Worm (Caenorhabditis elegans) whole organism, young adult: Measurements from ENCODE around the gene K08C7.4.

Experiments used
- C17E4.6 ChIP-seq: fragments of 200-800 bp; sonication (Bioruptor generic); IDR thresholded peaks from 2 replicates; pipeline ENCODE4 v1.3.6; 2022; ENCODE audit warnings: missing genetic modification reagents, missing genetic modification characterization, missing compliant biosample characterization
- K11D2.4 ChIP-seq: fragments of 200-800 bp; sonication (Bioruptor generic); IDR thresholded peaks from 2 replicates; pipeline ENCODE4 v1.3.6; 2022; ENCODE audit warnings: missing genetic modification reagents, missing genetic modification characterization, missing compliant biosample characterization
- Y53G8AR.9 ChIP-seq: fragments of 200-800 bp; sonication (Bioruptor generic); conservative IDR thresholded peaks from 2 replicates; pipeline ENCODE4 v1.3.6; 2022; ENCODE audit warnings: missing genetic modification reagents, missing genetic modification characterization, missing compliant biosample characterization
- akir-1 ChIP-seq: fragments of 200-800 bp; sonication (Bioruptor generic); optimal IDR thresholded peaks from 2 replicates; lab custom pipeline; 2018; ENCODE audit warnings: mild to moderate bottlenecking, missing genetic modification characterization, moderate library complexity, missing compliant biosample characterization
- aptf-2 ChIP-seq: fragments of 200-800 bp; sonication (Bioruptor generic); conservative IDR thresholded peaks from 2 replicates; pipeline ENCODE4 v1.3.6; 2022; ENCODE audit warnings: missing genetic modification reagents, missing genetic modification characterization, missing compliant biosample characterization
- atf-7 ChIP-seq: sonication (generic microtip); optimal IDR thresholded peaks from 2 replicates; lab custom pipeline; 2017; ENCODE audit warnings: mild to moderate bottlenecking, missing genetic modification characterization, missing compliant biosample characterization
- attf-3 ChIP-seq: fragments of 200-800 bp; sonication (Bioruptor generic); conservative IDR thresholded peaks from 2 replicates; pipeline ENCODE4 v1.3.6; 2022; ENCODE audit warnings: missing genetic modification reagents, missing genetic modification characterization, missing compliant biosample characterization
- ccch-3 ChIP-seq: fragments of 200-800 bp; sonication (Bioruptor generic); optimal IDR thresholded peaks from 2 replicates; lab custom pipeline; 2018; ENCODE audit warnings: mild to moderate bottlenecking, missing genetic modification characterization, missing compliant biosample characterization
- ceh-27 ChIP-seq: fragments of 200-800 bp; sonication (Bioruptor generic); optimal IDR thresholded peaks from 2 replicates; lab custom pipeline; 2018; ENCODE audit warnings: mild to moderate bottlenecking, missing genetic modification characterization, moderate library complexity, missing compliant biosample characterization
- ceh-58 ChIP-seq: fragments of 200-800 bp; sonication (Bioruptor generic); IDR thresholded peaks from 2 replicates; pipeline ENCODE4 v1.3.6; 2022; ENCODE audit warnings: missing genetic modification characterization, missing compliant biosample characterization
- ceh-91 ChIP-seq: fragments of 200-800 bp; sonication (Bioruptor generic); IDR thresholded peaks from 2 replicates; pipeline ENCODE4 v1.3.6; 2022; ENCODE audit warnings: missing genetic modification reagents, missing genetic modification characterization, missing compliant biosample characterization
- die-1 ChIP-seq: sonication (generic microtip); optimal IDR thresholded peaks from 2 replicates; lab custom pipeline; 2016; ENCODE audit warnings: missing genotype, mild to moderate bottlenecking, missing genetic modification characterization, missing compliant biosample characterization
- dpff-1 ChIP-seq: sonication (generic microtip); optimal IDR thresholded peaks from 2 replicates; lab custom pipeline; 2017; ENCODE audit warnings: mild to moderate bottlenecking, missing genetic modification characterization, missing compliant biosample characterization
- egl-44 ChIP-seq: fragments of 200-800 bp; sonication (Bioruptor generic); IDR thresholded peaks from 2 replicates; pipeline ENCODE4 v1.3.6; 2022; ENCODE audit warnings: missing genetic modification reagents, missing genetic modification characterization, missing compliant biosample characterization
- egrh-3 ChIP-seq: fragments of 200-800 bp; sonication (Bioruptor generic); IDR thresholded peaks from 2 replicates; pipeline ENCODE4 v1.3.6; 2022; ENCODE audit warnings: missing genetic modification reagents, missing genetic modification characterization, missing compliant biosample characterization
- fkh-3 ChIP-seq: sonication (generic microtip); optimal IDR thresholded peaks from 2 replicates; lab custom pipeline; 2016; ENCODE audit warnings: mild to moderate bottlenecking, missing genetic modification characterization, missing compliant biosample characterization
- hmg-20 ChIP-seq: fragments of 200-800 bp; sonication (Bioruptor generic); IDR thresholded peaks from 2 replicates; pipeline ENCODE4 v1.3.6; 2022; ENCODE audit warnings: missing genetic modification reagents, missing genetic modification characterization, missing compliant biosample characterization
- let-607 ChIP-seq, 2 experiments: fragments of 200-800 bp in 1 of 2; sonication (Bioruptor generic) in 1 of 2; sonication (generic microtip) in 1 of 2; optimal IDR thresholded peaks; 2 replicates each; lab custom pipeline; 2016 to 2018; ENCODE audit warnings: mild to moderate bottlenecking in 2 of 2, missing compliant biosample characterization in 2 of 2, missing genetic modification characterization in 2 of 2, moderate library complexity in 2 of 2, missing genotype in 1 of 2
- lir-1 ChIP-seq: fragments of 200-800 bp; sonication (Bioruptor generic); conservative IDR thresholded peaks from 2 replicates; pipeline ENCODE4 v1.3.6; 2022; ENCODE audit warnings: missing genetic modification reagents, missing genetic modification characterization, missing compliant biosample characterization
- lsy-27 ChIP-seq: sonication (generic microtip); optimal IDR thresholded peaks from 2 replicates; lab custom pipeline; 2017; ENCODE audit warnings: missing genetic modification characterization, mild to moderate bottlenecking, missing compliant biosample characterization, antibody characterized with exemption, missing genotype, borderline replicate concordance; ENCODE audit not compliant: insufficient read depth
- madf-3 ChIP-seq: fragments of 200-800 bp; sonication (Bioruptor generic); IDR thresholded peaks from 2 replicates; pipeline ENCODE4 v1.3.6; 2022; ENCODE audit warnings: missing genetic modification reagents, missing genetic modification characterization, missing compliant biosample characterization
- mel-28 ChIP-seq: sonication (generic microtip); optimal IDR thresholded peaks from 2 replicates; lab custom pipeline; 2016; ENCODE audit warnings: borderline replicate concordance, mild to moderate bottlenecking, missing genetic modification characterization, missing compliant biosample characterization
- mxl-1 ChIP-seq: sonication (generic microtip); optimal IDR thresholded peaks from 2 replicates; lab custom pipeline; 2016; ENCODE audit warnings: missing genetic modification characterization, missing compliant biosample characterization
- nfya-1 ChIP-seq: sonication (generic microtip); optimal IDR thresholded peaks from 2 replicates; lab custom pipeline; 2017; ENCODE audit warnings: antibody characterized with exemption, missing compliant biosample characterization, missing genetic modification characterization, borderline replicate concordance; ENCODE audit not compliant: insufficient read depth
- nhr-179 ChIP-seq: sonication (generic microtip); optimal IDR thresholded peaks from 2 replicates; lab custom pipeline; 2016; ENCODE audit warnings: mild to moderate bottlenecking, missing genetic modification characterization, missing compliant biosample characterization
- pbrm-1 ChIP-seq: fragments of 200-800 bp; sonication (Bioruptor generic); IDR thresholded peaks from 2 replicates; pipeline ENCODE4 v1.3.6; 2022; ENCODE audit warnings: missing genetic modification reagents, missing genetic modification characterization, missing compliant biosample characterization
- rcor-1 ChIP-seq: fragments of 200-800 bp; sonication (Bioruptor generic); IDR thresholded peaks from 2 replicates; pipeline ENCODE4 v1.3.6; 2022; ENCODE audit warnings: missing genetic modification reagents, missing genetic modification characterization, missing compliant biosample characterization
- rec-8 ChIP-seq, 2 experiments: sonication (generic microtip); optimal IDR thresholded peaks; 2 replicates each; lab custom pipeline; 2016; ENCODE audit warnings: mild to moderate bottlenecking in 2 of 2, missing genetic modification characterization in 2 of 2, missing genetic modification reagents in 2 of 2, missing genotype in 2 of 2, missing biosample characterization in 1 of 2, missing compliant biosample characterization in 1 of 2, moderate library complexity in 1 of 2
- repo-1 ChIP-seq: sonication (generic microtip); optimal IDR thresholded peaks from 2 replicates; lab custom pipeline; 2017; ENCODE audit warnings: mild to moderate bottlenecking, missing genetic modification characterization, missing compliant biosample characterization
- sdz-38 ChIP-seq: sonication (generic microtip); optimal IDR thresholded peaks from 2 replicates; lab custom pipeline; 2016; ENCODE audit warnings: missing genotype, missing genetic modification characterization, missing compliant biosample characterization
- somi-1 ChIP-seq: fragments of 200-800 bp; sonication (Bioruptor generic); optimal IDR thresholded peaks from 2 replicates; lab custom pipeline; 2018; ENCODE audit warnings: mild to moderate bottlenecking, missing genetic modification characterization, missing compliant biosample characterization
- tbp1 ChIP-seq: fragments of 200-800 bp; sonication (Bioruptor generic); optimal IDR thresholded peaks from 2 replicates; lab custom pipeline; 2018; ENCODE audit warnings: mild to moderate bottlenecking, missing genetic modification characterization, missing compliant biosample characterization
- xnd-1 ChIP-seq: sonication (generic microtip); optimal IDR thresholded peaks from 2 replicates; lab custom pipeline; 2016; ENCODE audit warnings: missing genotype, missing genetic modification reagents, missing genetic modification characterization, missing compliant biosample characterization
- zim-3 ChIP-seq: sonication (generic microtip); optimal IDR thresholded peaks from 2 replicates; lab custom pipeline; 2017; ENCODE audit warnings: mild to moderate bottlenecking, missing genetic modification characterization, moderate library complexity, missing compliant biosample characterization
- ztf-22 ChIP-seq: fragments of 200-800 bp; sonication (Bioruptor generic); optimal IDR thresholded peaks from 2 replicates; lab custom pipeline; 2018; ENCODE audit warnings: mild to moderate bottlenecking, missing genetic modification characterization, moderate library complexity, missing compliant biosample characterization
- ztf-26 ChIP-seq: sonication (generic microtip); optimal IDR thresholded peaks from 2 replicates; lab custom pipeline; 2017; ENCODE audit warnings: missing genetic modification characterization, missing compliant biosample characterization

Gene K08C7.4

DNA sequence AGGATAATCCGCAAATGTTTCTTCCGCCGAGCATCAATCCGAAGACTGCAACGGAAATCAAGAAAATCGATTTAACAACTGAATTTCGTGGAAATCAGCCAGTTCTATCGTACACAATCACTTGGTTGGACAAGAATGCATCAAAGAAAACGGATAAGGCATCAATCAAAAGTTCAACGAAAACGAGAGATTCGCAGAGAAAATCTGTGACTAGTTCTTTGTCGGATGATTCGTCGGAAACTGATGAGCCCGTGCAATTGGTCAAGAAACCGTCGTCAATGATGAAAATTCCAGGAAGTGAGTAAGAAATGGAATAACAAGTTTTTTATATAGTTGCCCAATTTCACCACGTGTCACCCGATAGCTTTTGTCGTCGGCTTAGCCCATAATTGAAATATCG lies 25.8 kb upstream of the K08C7.4 start, which contains the start of gene R102.6 (continued):
- TF ChIP-seq akir-1 (GFP tag; lab: Kevin White, UChicago) (no peak), die-1 (tag; lab: Kevin White, UChicago) (no peak), attf-3 (no peak)

DNA sequence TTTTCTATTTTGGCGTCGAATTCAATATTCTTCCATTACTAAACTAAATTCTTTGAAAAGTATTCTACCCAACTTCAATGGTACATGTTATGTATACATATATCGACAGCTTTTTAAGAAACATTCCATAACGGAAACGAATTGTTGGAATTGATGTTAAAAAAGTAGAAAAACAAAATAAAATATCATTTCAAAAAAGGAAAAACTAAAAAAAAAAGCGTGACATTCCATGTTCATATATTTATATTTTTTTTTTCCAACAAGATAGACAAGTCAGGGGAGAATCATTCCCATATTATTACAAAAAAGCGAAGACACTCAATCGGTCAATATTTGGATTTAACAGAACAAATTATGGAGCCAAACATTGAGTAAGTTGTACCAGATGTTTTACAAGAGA lies 24.9 kb upstream of the K08C7.4 start, which contains the start of gene R102.10:
R102.10 (plus strand) TSS at position 301 of the 400 bp plus-strand sequence.
- no peak for TF ChIP-seq repo-1
- no peak for TF ChIP-seq aptf-2 (GFP tag; lab: Robert Waterston, UW)
- TF ChIP-seq zim-3 (tag; lab: Kevin White, UChicago) = no peak
- no peak for TF ChIP-seq atf-7
- TF ChIP-seq ztf-26 (tag; lab: Kevin White, UChicago) = no peak
- TF ChIP-seq akir-1 (GFP tag; lab: Kevin White, UChicago) = no peak

- peak; percentile 5 for TF ChIP-seq somi-1 (GFP tag; lab: Kevin White, UChicago)
- TF ChIP-seq hmg-20 (GFP tag; lab: Robert Waterston, UW) = no peak
These were observed 21.7 kb upstream of the K08C7.4 start for ce11 chrIV:10701866-10702458.

- TF ChIP-seq sdz-38 (tag; lab: Kevin White, UChicago) (no peak), mel-28 (tag; lab: Kevin White, UChicago) (no peak), ztf-22 (GFP tag; lab: Kevin White, UChicago) (no peak), Y53G8AR.9 (no peak), ztf-26 (tag; lab: Kevin White, UChicago) (no peak), ceh-58 (GFP tag; lab: Robert Waterston, UW) (no peak), nfya-1 (no peak), ccch-3 (GFP tag; lab: Kevin White, UChicago) (no peak), mxl-1 (tag; lab: Kevin White, UChicago) (no peak), tbp1 (GFP tag; lab: Kevin White, UChicago) (no peak), fkh-3 (tag; lab: Kevin White, UChicago) (no peak), nhr-179 (tag; lab: Kevin White, UChicago) (no peak), xnd-1 (no peak), rec-8 (tag; optimal IDR thresholded peaks at IDR 0.05; lab: Kevin White, UChicago) (no peak), pbrm-1 (GFP tag; lab: Robert Waterston, UW) (no peak), ceh-27 (no peak), ceh-91 (GFP tag; lab: Robert Waterston, UW) (no peak), lir-1 (GFP tag; lab: Robert Waterston, UW) (no peak)
- TF ChIP-seq, all 124 proteins: peak for 0
These were observed 19.4 kb upstream of the K08C7.4 start, which contains the start of gene R102.11 for ce11 chrIV:10699660-10700059. Gene R102.11 (minus strand): TSS chrIV:10699760.

DNA sequence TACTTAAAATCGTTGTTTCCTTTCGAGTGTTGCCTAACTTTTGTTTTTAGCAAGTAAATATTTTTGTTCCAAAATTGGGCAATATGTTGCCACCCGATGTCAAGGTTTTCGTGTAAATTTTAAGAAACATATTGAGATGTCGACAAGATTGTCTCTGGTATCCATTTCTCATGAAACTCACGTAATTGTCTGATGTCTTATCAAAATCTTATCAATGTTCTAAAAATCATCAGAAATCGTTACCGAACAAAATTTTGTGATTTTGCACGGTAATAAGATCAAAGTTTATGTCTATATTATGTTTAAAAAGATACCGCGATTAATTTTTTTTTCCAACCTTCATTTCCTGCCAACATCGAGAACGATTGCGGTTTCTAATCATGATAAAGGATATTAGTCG lies 18.7 kb upstream of the K08C7.4 start:
- TF ChIP-seq madf-3 (GFP tag; lab: Robert Waterston, UW) = no peak
- TF ChIP-seq egrh-3 = no peak
- TF ChIP-seq K11D2.4 (GFP tag; lab: Robert Waterston, UW) = no peak
- TF ChIP-seq rec-8 (tag; optimal IDR thresholded peaks at IDR 0.05; lab: Kevin White, UChicago) = no peak
- TF ChIP-seq lsy-27 (tag; lab: Kevin White, UChicago) = no peak
- no peak for TF ChIP-seq let-607 (tag; optimal IDR thresholded peaks at IDR 0.05; lab: Kevin White, UChicago)
- no peak for TF ChIP-seq rcor-1
- no peak for TF ChIP-seq dpff-1 (tag; lab: Kevin White, UChicago)
- no peak for TF ChIP-seq egl-44 (GFP tag; lab: Robert Waterston, UW)
- TF ChIP-seq C17E4.6 = no peak
